Worm (Caenorhabditis elegans): ENCODE results near the gene msp-152.
A peak's percentile ranks its signal among the peaks of the same experiment; 100 is the strongest.
"Not testable (repeated sequence)": the region's sequence is repeated elsewhere in the genome, so short reads cannot be mapped to it uniquely, and the experiment has no call there.

The msp-152 gene

ce11 chrII:4908160-4908559 lies 24.7 kb upstream of the msp-152 start (continued):
- TF ChIP-seq hpl-2 (GFP tag; optimal IDR thresholded peaks at IDR 0.05) (no peak), lin-13 (GFP tag; optimal IDR thresholded peaks at IDR 0.05) (no peak), snpc-4 (tag; optimal IDR thresholded peaks at IDR 0.05) (no peak), nhr-12 (tag; optimal IDR thresholded peaks at IDR 0.05) (no peak), ceh-82 (tag; optimal IDR thresholded peaks at IDR 0.05) (no peak), ama-1 (optimal IDR thresholded peaks at IDR 0.05) (no peak)

- TF ChIP-seq nhr-47 (tag; optimal IDR thresholded peaks at IDR 0.05) (no peak), unc-62 (GFP tag; optimal IDR thresholded peaks at IDR 0.05) (no peak), fos-1 (tag; optimal IDR thresholded peaks at IDR 0.05) (no peak), efl-3 (GFP tag; optimal IDR thresholded peaks at IDR 0.05) (no peak), fkh-4 (tag; optimal IDR thresholded peaks at IDR 0.05; ENCODE audit: borderline replicate concordance) (no peak), zip-4 (GFP tag; optimal IDR thresholded peaks at IDR 0.05) (no peak), unc-86 (tag; optimal IDR thresholded peaks at IDR 0.05) (no peak), fkh-10 (GFP tag; optimal IDR thresholded peaks at IDR 0.05) (no peak), lin-35 (GFP tag; optimal IDR thresholded peaks at IDR 0.05) (no peak), ceh-88 (GFP tag; IDR thresholded peaks at IDR 0.05) (no peak), pax-3 (tag; optimal IDR thresholded peaks at IDR 0.05) (no peak)
These were observed 18.6 kb upstream of the msp-152 start, which contains the start of gene R05F9.11 for ce11 chrII:4914214-4914613. R05F9.11 (minus strand) TSS chrII:4914218.

ce11 chrII:4915572-4915971 lies 17.3 kb upstream of the msp-152 start:
- TF ChIP-seq nhr-85 (tag) (peak; percentile 71), hlh-4 (tag; optimal IDR thresholded peaks at IDR 0.05) (no peak), rnt-1 (tag; optimal IDR thresholded peaks at IDR 0.05) (no peak), pax-3 (tag; optimal IDR thresholded peaks at IDR 0.05) (no peak), efl-1 (optimal IDR thresholded peaks at IDR 0.05) (no peak), efl-1 (GFP tag; optimal IDR thresholded peaks at IDR 0.05 in 1 of 2) (peak in 1 of 2 experiments; percentile 63)

- not testable (repeated sequence) for TF ChIP-seq irx-1 (tag; optimal IDR thresholded peaks at IDR 0.05); efl-1 (optimal IDR thresholded peaks at IDR 0.05); efl-1 (GFP tag; optimal IDR thresholded peaks at IDR 0.05 in 1 of 2); lin-13 (GFP tag; optimal IDR thresholded peaks at IDR 0.05)
These were observed 16.4 kb upstream of the msp-152 start, which contains the start of gene msp-31 for ce11 chrII:4916462-4916861. msp-31 (minus strand) TSS chrII:4916562.

ce11 chrII:4918501-4919021 lies 14.3 kb upstream of the msp-152 start:
- TF ChIP-seq nhr-85 (tag) (peak; percentile 93), mep-1 (tag; optimal IDR thresholded peaks at IDR 0.05) (no peak), grh-1 (GFP tag; IDR thresholded peaks at IDR 0.05) (peak; percentile 40), unc-130 (tag; optimal IDR thresholded peaks at IDR 0.05) (peak; percentile 11), blmp-1 (tag; optimal IDR thresholded peaks at IDR 0.05) (peak; percentile 52), elt-3 (tag; optimal IDR thresholded peaks at IDR 0.05) (peak in 1 of 6 experiments; percentile 26), nhr-20 (tag; optimal IDR thresholded peaks at IDR 0.05) (peak; percentile 22), nhr-19 (GFP tag; conservative IDR thresholded peaks at IDR 0.05) (no peak), efl-1 (optimal IDR thresholded peaks at IDR 0.05) (no peak), efl-1 (GFP tag; optimal IDR thresholded peaks at IDR 0.05 in 1 of 2) (peak in 1 of 2 experiments; percentile 81), lin-14 (GFP tag; optimal IDR thresholded peaks at IDR 0.05) (peak; percentile 47), nhr-84 (tag; optimal IDR thresholded peaks at IDR 0.05) (no peak), hlh-4 (tag; optimal IDR thresholded peaks at IDR 0.05) (no peak), tbx-2 (tag; optimal IDR thresholded peaks at IDR 0.05) (peak; percentile 10), lin-35 (GFP tag; optimal IDR thresholded peaks at IDR 0.05) (peak in 1 of 2 experiments; percentile 15), hpl-2 (GFP tag; optimal IDR thresholded peaks at IDR 0.05) (no peak)

ce11 chrII:4920608-4921007 lies 12.2 kb upstream of the msp-152 start:
- peak; percentile 50 for TF ChIP-seq elt-2 (tag; optimal IDR thresholded peaks at IDR 0.05)
- TF ChIP-seq ceh-88 (GFP tag; IDR thresholded peaks at IDR 0.05), result no peak
- TF ChIP-seq aha-1 (tag; optimal IDR thresholded peaks at IDR 0.05), result no peak
- TF ChIP-seq dsc-1 (tag; optimal IDR thresholded peaks at IDR 0.05), result no peak
- TF ChIP-seq elt-3 (tag; optimal IDR thresholded peaks at IDR 0.05), result peak in 1 of 6 experiments; percentile 11
